Worm (Caenorhabditis elegans) whole organism, midembryonic: ENCODE data around the gene Y53C12A.6.
"Not testable (repeated sequence)": the region's sequence is repeated elsewhere in the genome, so short reads cannot be mapped to it uniquely, and the experiment has no call there.

Experiments
- T22C8.4 ChIP-seq: fragments of 200-800 bp; sonication (Bioruptor generic); IDR thresholded peaks from 2 replicates; pipeline ENCODE4 v1.3.6; 2022; ENCODE audit warnings: missing genetic modification characterization, missing compliant biosample characterization
- cog-1 ChIP-seq: sonication (generic microtip); optimal IDR thresholded peaks from 2 replicates; lab custom pipeline; 2016; ENCODE audit warnings: missing genetic modification characterization, missing compliant biosample characterization
- flt-1 ChIP-seq: fragments of 200-800 bp; sonication (Bioruptor generic); IDR thresholded peaks from 2 replicates; pipeline ENCODE4 v1.3.6; 2022; ENCODE audit warnings: missing genetic modification characterization, missing compliant biosample characterization
- klf-2 ChIP-seq: fragments of 200-800 bp; sonication (Bioruptor generic); conservative IDR thresholded peaks from 2 replicates; pipeline ENCODE4 v1.3.6; 2022; ENCODE audit warnings: missing genetic modification reagents, missing genetic modification characterization, missing compliant biosample characterization
- med-1 ChIP-seq: sonication (generic microtip); optimal IDR thresholded peaks from 2 replicates; lab custom pipeline; 2017; ENCODE audit warnings: missing genetic modification characterization, mild to moderate bottlenecking, missing compliant biosample characterization, antibody characterized with exemption, missing genetic modification reagents; ENCODE audit not compliant: insufficient read depth
- ref-1 ChIP-seq: fragments of 200-800 bp; sonication (Bioruptor generic); conservative IDR thresholded peaks from 2 replicates; pipeline ENCODE4 v1.3.6; 2022; ENCODE audit warnings: missing genetic modification reagents, missing genetic modification characterization, missing compliant biosample characterization
- tab-1 ChIP-seq: fragments of 200-800 bp; sonication (Bioruptor generic); IDR thresholded peaks from 2 replicates; pipeline ENCODE4 v1.3.6; 2022; ENCODE audit warnings: missing genetic modification characterization, missing compliant biosample characterization
- ztf-23 ChIP-seq: fragments of 200-800 bp; sonication (Bioruptor generic); IDR thresholded peaks from 2 replicates; pipeline ENCODE4 v1.3.6; 2022; ENCODE audit warnings: missing genetic modification reagents, missing genetic modification characterization, missing compliant biosample characterization
- ztf-29 ChIP-seq: fragments of 200-800 bp; sonication (Bioruptor generic); IDR thresholded peaks from 2 replicates; pipeline ENCODE4 v1.3.6; 2022; ENCODE audit warnings: missing genetic modification reagents, missing genetic modification characterization, missing compliant biosample characterization

Gene Y53C12A.6

DNA sequence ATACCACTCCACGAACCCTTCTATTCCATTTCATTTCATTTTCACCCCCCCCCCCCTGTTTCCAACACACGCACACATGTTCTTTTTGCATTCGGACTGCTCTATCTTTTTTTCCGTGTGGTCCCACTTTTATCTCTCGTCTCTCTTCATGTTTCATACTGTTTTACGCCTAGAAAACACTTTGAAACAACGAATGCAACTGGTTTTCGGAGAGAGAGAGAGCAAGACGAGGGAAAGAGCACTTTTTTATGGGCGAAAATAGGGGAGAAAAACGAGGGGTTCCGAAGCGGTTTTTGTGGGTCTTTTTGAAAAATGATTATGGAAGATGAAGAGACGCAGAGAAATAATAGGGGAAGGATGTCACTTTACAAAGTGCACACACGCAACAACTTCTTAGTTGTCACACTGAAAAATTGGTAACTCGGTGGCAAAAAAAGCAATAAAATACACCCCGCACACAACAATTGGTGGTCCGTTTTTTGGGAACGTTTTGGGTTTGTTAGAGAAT is 9.4 kb upstream of the Y53C12A.6 start:
- TF ChIP-seq klf-2 (GFP tag; lab: Robert Waterston, UW) (no peak), tab-1 (GFP tag; lab: Robert Waterston, UW) (no peak), T22C8.4 (no peak), cog-1 (no peak), flt-1 (GFP tag; lab: Robert Waterston, UW) (no peak), ztf-29 (no peak), ztf-23 (GFP tag; lab: Robert Waterston, UW) (no peak), ref-1 (GFP tag; lab: Robert Waterston, UW) (no peak), med-1 (GFP tag; lab: Kevin White, UChicago) (no peak)

DNA sequence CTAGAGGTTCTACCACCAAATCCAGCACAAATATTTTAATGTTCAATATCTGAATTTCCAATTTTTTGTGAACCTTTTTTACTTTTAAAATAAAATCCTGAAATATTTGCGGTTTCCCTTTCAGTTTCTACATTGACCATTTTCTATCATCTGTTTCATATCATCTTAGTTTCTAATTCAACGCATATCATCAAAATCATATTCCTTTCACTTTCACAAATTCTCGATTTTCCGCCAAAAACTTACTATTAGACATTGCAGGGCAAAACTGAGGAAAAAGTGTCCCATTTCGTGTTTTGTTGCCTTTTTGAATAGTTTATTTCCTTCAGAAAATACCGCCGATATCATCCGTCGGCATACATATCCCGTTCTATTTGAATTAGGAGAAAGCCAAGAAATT is 7.3 kb upstream of the Y53C12A.6 start:
- TF ChIP-seq cog-1 (no peak), T22C8.4 (no peak), klf-2 (GFP tag; lab: Robert Waterston, UW) (no peak), ztf-29 (no peak), ref-1 (GFP tag; lab: Robert Waterston, UW) (no peak), ztf-23 (GFP tag; lab: Robert Waterston, UW) (no peak), med-1 (GFP tag; lab: Kevin White, UChicago) (no peak), tab-1 (GFP tag; lab: Robert Waterston, UW) (no peak), flt-1 (GFP tag; lab: Robert Waterston, UW) (no peak)

DNA sequence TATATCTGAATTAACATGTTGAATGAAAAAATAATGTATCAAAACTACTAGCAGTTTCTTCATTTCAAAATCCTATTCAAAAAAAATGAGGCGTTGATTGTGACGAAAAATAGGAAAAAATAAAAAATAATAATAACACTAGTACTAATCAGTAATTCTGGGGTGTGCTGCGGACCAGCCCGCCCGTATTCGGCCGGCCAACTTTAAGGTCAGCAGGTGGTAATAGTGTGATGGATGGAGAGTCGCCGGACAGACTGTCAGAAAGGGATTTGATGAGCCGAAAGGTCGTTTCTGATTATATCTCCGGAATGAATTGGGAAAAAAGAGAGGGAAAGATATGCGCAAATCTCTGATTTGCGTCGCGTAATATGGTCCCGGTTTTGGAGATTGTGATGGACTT is 6.7 kb upstream of the Y53C12A.6 start, which contains the start of gene cutl-2:
cutl-2 (minus strand) TSS at position 210 of the 400 bp plus-strand sequence.
- TF ChIP-seq cog-1 (no peak), med-1 (GFP tag; lab: Kevin White, UChicago) (no peak), tab-1 (GFP tag; lab: Robert Waterston, UW) (no peak), ref-1 (GFP tag; lab: Robert Waterston, UW) (no peak), klf-2 (GFP tag; lab: Robert Waterston, UW) (no peak), flt-1 (GFP tag; lab: Robert Waterston, UW) (no peak), ztf-29 (no peak), ztf-23 (GFP tag; lab: Robert Waterston, UW) (no peak), T22C8.4 (no peak)

DNA sequence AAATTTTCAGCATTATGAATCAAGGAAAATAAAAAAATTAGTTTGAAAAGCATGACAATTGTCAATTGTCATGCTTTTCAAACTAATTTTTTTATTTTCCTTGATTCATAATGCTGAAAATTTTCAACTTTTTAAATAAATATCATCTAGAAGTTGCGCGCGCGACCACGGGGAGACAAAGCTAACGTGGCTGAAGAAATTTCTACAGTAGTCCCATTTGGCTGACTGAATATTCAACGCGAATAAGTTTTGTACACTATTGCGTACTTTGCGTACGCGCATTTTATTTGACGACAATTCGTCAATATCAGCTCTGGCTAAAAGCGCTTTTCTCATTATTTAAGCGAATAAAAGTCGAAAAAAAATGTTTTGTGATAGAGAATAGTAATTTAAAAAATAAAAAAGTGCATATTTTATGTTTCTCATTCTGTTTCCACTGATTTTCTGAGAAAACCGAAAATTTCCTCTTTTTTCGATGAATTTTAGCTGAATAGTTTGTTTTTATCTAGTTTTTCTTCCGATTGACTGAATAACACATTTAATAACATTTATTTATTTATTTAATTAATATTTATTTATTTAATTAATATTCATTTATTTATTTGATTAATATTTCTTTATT is 938 bp upstream of the Y53C12A.6 start, which contains the start of gene Y53C12A.11:
Y53C12A.11 (minus strand) TSS at position 68 of the 622 bp plus-strand sequence.
- not testable (repeated sequence) for TF ChIP-seq cog-1; T22C8.4; ref-1 (GFP tag; lab: Robert Waterston, UW)

DNA sequence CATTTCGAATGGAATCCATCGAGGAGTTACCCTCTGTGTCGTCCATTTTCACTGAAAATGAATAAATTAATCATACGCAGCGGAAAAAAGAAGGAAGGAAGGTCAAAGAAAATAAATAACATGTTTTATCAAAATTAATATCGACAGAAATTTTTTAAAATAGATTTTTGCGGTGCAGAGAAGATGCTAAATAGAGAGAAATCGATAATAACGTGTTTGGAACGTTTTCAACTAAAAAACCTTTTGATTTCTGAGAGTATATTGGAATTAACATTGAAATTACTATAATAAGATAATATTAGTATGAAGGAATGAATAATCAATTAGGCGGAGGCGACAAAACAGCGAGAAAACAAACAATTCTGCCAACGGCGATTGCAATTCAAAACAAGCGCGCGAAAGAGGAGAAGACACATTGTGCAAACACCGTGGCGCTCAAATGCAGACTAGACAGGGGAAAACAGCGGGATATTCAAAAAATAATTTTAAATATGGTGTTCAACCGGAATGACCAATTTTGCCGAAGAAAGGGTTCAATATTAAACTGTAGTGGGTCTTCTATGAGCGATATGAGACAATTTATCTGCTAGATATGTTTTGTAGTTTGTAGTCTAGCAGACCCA is 1.3 kb downstream of the Y53C12A.6 start, which contains the start of gene wee-1.3:
wee-1.3 (minus strand) TSS at position 51 of the 623 bp plus-strand sequence.
- TF ChIP-seq med-1 (GFP tag; lab: Kevin White, UChicago), result no peak
- 0 out of 2 replicates have a peak, but pooled peaks have one; percentile 23 for TF ChIP-seq T22C8.4
- 0 out of 2 replicates have a peak, but pooled peaks have one; percentile 17 for TF ChIP-seq flt-1 (GFP tag; lab: Robert Waterston, UW)
- TF ChIP-seq ztf-23 (GFP tag; lab: Robert Waterston, UW), result no peak
- TF ChIP-seq cog-1, result peak; percentile 80

DNA sequence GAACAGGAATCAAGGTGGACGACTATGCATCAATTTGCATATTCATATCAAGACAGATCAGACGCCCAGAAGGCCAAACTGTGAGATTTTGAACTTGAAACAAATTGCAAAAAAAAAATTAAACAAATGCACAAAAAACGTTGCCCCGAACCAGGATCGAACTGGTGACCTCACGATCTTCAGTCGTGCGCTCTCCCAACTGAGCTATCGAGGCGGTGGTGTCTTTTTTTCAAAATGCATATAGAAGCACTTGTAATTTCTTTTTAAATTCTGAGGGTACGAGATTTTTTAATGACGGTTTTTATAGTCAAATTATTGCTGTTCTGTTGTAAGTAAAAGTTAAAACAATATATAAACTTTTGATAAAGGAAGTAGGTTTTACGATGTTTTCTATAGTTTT is 4.7 kb downstream of the Y53C12A.6 start:
- peak; percentile 34; the same call in 1 of the 2 replicates for TF ChIP-seq tab-1 (GFP tag; lab: Robert Waterston, UW)
- TF ChIP-seq med-1 (GFP tag; lab: Kevin White, UChicago), result no peak

DNA sequence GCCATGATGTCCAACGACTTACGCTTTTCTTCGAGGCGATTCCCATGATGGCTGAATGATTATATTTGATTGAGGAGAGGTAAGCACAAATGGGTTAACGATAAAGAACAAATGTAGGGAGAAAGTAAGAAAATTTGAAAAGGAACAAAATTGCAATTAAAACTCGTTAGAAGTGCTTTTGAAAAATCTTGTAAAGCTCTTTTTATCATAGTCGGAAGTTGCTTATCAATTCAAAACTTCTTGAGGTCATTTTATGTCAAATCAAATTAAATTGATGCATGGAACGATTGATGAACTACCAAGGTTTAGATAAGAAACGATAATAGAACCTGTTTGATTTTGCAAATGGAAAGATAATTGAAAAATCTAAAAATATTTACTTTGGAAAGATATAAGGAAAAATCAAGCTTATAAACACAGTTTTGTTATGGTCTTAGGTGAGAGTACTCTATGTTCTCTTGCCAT is 8.9 kb downstream of the Y53C12A.6 start, which contains the start of gene glt-5:
glt-5 (minus strand) TSS at position 51 of the 465 bp plus-strand sequence.
- TF ChIP-seq med-1 (GFP tag; lab: Kevin White, UChicago), result no peak
- no peak for TF ChIP-seq ztf-23 (GFP tag; lab: Robert Waterston, UW)
- no peak for TF ChIP-seq tab-1 (GFP tag; lab: Robert Waterston, UW)
- TF ChIP-seq ztf-29, result no peak
- TF ChIP-seq flt-1 (GFP tag; lab: Robert Waterston, UW), result no peak
- TF ChIP-seq T22C8.4, result no peak
- no peak for TF ChIP-seq klf-2 (GFP tag; lab: Robert Waterston, UW)
- no peak for TF ChIP-seq ref-1 (GFP tag; lab: Robert Waterston, UW)
- TF ChIP-seq cog-1, result no peak

DNA sequence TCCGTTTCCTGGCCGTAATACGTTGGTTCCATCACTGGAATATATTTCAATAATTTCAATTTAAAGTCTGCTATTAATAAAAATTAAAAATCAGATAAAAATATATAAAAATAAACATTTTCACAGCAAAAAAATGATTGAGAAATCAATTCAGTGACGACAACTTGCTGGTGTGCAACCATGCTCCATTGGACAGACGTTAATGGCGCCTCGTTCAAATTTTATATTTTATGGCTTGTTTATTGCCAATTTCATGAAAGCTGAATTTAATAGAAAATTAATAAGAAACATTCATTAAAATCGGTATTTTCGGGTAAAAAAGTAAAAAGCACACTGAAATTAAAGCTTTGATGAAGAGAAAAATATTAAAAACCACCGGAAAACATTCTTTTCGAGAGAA is 11.6 kb downstream of the Y53C12A.6 start, which contains the start of gene Y53C12A.3:
Y53C12A.3 (minus strand) TSS at position 34 of the 400 bp plus-strand sequence.
- no peak for TF ChIP-seq ref-1 (GFP tag; lab: Robert Waterston, UW)
- no peak for TF ChIP-seq med-1 (GFP tag; lab: Kevin White, UChicago)
- TF ChIP-seq cog-1, result peak; percentile 23
- TF ChIP-seq ztf-23 (GFP tag; lab: Robert Waterston, UW), result 0 out of 2 replicates have a peak, but pooled peaks have one; percentile 7
- no peak for TF ChIP-seq flt-1 (GFP tag; lab: Robert Waterston, UW)
- no peak for TF ChIP-seq tab-1 (GFP tag; lab: Robert Waterston, UW)
- no peak for TF ChIP-seq klf-2 (GFP tag; lab: Robert Waterston, UW)
- TF ChIP-seq ztf-29, result no peak
- TF ChIP-seq T22C8.4, result no peak

DNA sequence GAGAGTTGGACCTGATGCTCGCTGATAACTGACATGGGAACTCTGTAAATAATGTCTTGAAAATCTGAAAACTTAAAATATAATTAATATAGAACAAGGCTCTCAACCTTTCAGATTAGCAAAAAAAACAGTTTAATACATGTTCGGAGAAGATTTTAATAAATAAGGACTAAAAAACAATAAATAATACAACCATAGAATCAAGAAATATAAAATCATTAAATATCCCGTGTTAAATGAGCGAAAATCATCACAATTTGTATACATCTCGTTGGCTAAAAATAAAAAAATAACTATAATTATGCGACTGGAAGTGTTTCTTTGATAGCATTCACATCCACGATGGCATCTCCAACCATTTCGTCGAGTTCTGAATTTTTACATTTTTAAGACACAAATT is 13.1 kb downstream of the Y53C12A.6 start, which contains the start of gene Y53C12A.10:
Y53C12A.10 (minus strand) TSS at position 101 of the 400 bp plus-strand sequence.
- TF ChIP-seq ref-1 (GFP tag; lab: Robert Waterston, UW) (no peak), klf-2 (GFP tag; lab: Robert Waterston, UW) (no peak), med-1 (GFP tag; lab: Kevin White, UChicago) (no peak), cog-1 (no peak)
